Fruit fly (Drosophila melanogaster): Measurements from ENCODE around the gene CG31633.

Gene CG31633

DNA sequence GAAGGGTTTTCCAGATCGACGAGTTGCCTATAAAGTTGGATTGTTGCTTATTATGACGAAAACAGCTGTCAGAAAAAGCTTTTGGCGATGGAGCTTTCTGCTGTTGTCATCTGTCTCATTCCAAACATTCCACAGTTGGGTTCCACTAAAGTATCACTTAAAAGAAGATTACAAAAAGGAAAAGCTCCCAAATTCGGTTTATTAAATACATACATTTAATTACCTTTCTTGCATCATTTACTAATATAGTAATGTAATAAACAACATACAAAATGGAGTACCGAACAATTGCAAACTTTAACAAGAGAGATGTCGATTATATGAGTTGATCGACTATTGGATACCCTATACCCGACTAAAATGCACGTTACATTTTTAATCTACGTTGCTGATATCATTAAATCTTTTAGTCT is at the start of gene CG31633:
Gene CG31633 (minus strand): TSS at position 58 of the 413 bp plus-strand sequence.
- TF ChIP-seq CG32121 (GFP tag; IDR thresholded peaks at IDR 0.05) (no peak), CG34367 (tag; optimal IDR thresholded peaks at IDR 0.05) (no peak), EcR (GFP tag; optimal IDR thresholded peaks at IDR 0.05) (no peak), D1 (tag; optimal IDR thresholded peaks at IDR 0.05) (no peak), CG10348 (GFP tag; IDR thresholded peaks at IDR 0.05) (no peak), CG14655 (GFP tag; optimal IDR thresholded peaks at IDR 0.05) (no peak), Pif1B (GFP tag; optimal IDR thresholded peaks at IDR 0.05) (no peak), CG12605 (GFP tag; IDR thresholded peaks at IDR 0.05) (no peak), Snoo (tag; optimal IDR thresholded peaks at IDR 0.05) (no peak)

DNA sequence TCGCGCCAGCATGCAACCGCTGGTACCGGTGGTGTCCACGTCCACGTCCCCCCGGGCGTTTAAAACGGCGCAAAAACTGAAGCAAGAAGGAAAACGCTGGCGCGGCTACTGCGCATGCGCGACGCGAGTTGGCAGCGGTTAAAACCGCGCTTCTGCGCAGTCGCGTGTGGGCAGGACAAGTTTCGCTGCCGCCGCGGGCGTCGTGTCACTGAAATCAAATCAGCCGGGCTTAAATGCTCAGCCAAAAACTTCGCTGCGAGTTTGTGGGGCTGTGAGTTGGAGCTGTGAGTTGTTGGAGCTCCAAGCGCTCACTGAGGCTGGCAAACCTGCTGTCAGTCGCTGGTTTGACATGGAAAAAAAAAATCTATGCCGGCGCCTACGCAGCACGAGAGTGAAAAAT is 49.0 kb upstream of the CG31633 start:
- TF ChIP-seq CG4496 (GFP tag; IDR thresholded peaks at IDR 0.05) (peak; percentile 55; the same call in 1 of the 3 replicates), CG10348 (GFP tag; IDR thresholded peaks at IDR 0.05) (no peak), Ets98B (GFP tag; IDR thresholded peaks at IDR 0.05) (peak; percentile 14; the same call in 1 of the 2 replicates), Pif1B (GFP tag; optimal IDR thresholded peaks at IDR 0.05) (no peak), rn (GFP tag; IDR thresholded peaks at IDR 0.05) (no peak), fd96Ca (GFP tag; IDR thresholded peaks at IDR 0.05) (0 out of 3 replicates have a peak, but pooled peaks have one; percentile 18), EcR (GFP tag; optimal IDR thresholded peaks at IDR 0.05) (no peak)

DNA sequence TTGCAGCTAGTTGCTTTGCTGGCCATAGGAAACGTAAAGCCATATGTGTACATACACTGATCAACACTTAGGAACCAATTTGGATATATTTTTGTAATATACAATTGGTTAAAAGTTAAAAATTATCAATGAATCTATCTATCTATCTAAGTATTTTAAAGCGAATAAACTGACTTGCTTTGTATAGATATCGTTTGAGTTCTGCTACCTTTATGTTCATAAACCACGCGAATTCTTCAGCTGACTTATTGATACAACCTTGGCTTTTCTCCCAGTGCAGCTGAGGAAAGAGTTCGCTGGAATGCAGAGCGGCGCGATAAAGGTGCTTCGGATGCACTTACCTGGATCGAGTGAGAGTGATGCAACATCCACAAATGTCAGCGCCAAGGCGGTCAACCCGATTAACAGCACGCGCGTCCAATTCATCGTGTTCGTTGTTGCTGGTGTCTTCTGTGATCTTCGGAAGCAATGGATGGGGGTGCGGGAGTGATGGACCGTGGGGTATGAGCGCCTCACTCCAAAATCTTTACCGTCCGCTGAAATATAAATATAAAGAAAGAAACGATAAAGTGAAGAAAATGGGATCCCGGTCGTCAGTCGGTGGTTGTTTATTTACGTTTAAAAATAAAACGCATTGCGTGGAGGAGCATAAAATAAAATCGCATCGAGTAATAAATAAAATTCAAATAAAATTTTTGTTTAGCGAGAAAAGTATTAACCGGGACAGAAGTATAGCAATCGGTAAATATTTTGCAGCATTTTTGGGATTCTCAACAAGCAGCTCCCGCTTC is 45.5 kb upstream of the CG31633 start:
- TF ChIP-seq CG9948 (tag; optimal IDR thresholded peaks at IDR 0.05), result peak; percentile 41
- peak; percentile 62 for TF ChIP-seq CG8159 (tag; optimal IDR thresholded peaks at IDR 0.05)
- TF ChIP-seq CG14655 (GFP tag; optimal IDR thresholded peaks at IDR 0.05), result no peak
- TF ChIP-seq CG10348 (GFP tag; IDR thresholded peaks at IDR 0.05), result no peak
- peak; percentile 32 for TF ChIP-seq Pif1A (GFP tag; optimal IDR thresholded peaks at IDR 0.05)
- TF ChIP-seq CG32121 (GFP tag; IDR thresholded peaks at IDR 0.05), result no peak
- peak; percentile 16 for TF ChIP-seq CG13204 (GFP tag; optimal IDR thresholded peaks at IDR 0.05)
- no peak for TF ChIP-seq rn (GFP tag; IDR thresholded peaks at IDR 0.05)
- TF ChIP-seq CG12605 (GFP tag; IDR thresholded peaks at IDR 0.05), result no peak
- TF ChIP-seq CG17806 (tag; optimal IDR thresholded peaks at IDR 0.05), result peak; percentile 34
- TF ChIP-seq CG15710 (tag; optimal IDR thresholded peaks at IDR 0.05), result peak; percentile 46
- TF ChIP-seq CG34367 (tag; optimal IDR thresholded peaks at IDR 0.05), result peak; percentile 0
- no peak for TF ChIP-seq CG8301 (tag; optimal IDR thresholded peaks at IDR 0.05)
- peak; percentile 39 for TF ChIP-seq Pif1B (GFP tag; optimal IDR thresholded peaks at IDR 0.05)
- TF ChIP-seq CG4496 (GFP tag; IDR thresholded peaks at IDR 0.05), result no peak
- TF ChIP-seq EcR (GFP tag; optimal IDR thresholded peaks at IDR 0.05), result peak; percentile 55
- TF ChIP-seq D1 (tag; optimal IDR thresholded peaks at IDR 0.05), result no peak

dm6 chr2L:6700742-6701141 is 44.6 kb upstream of the CG31633 start:
- TF ChIP-seq gl (tag; optimal IDR thresholded peaks at IDR 0.05) (no peak), EcR (GFP tag; optimal IDR thresholded peaks at IDR 0.05) (no peak), CG34367 (tag; optimal IDR thresholded peaks at IDR 0.05) (no peak), CG4496 (GFP tag; IDR thresholded peaks at IDR 0.05) (no peak), CG17806 (tag; optimal IDR thresholded peaks at IDR 0.05) (no peak), CG32121 (GFP tag; IDR thresholded peaks at IDR 0.05) (no peak), CG15710 (tag; optimal IDR thresholded peaks at IDR 0.05) (no peak), CG8159 (tag; optimal IDR thresholded peaks at IDR 0.05) (no peak), fd96Ca (GFP tag; IDR thresholded peaks at IDR 0.05) (no peak), CG9948 (tag; optimal IDR thresholded peaks at IDR 0.05) (no peak), Snoo (tag; optimal IDR thresholded peaks at IDR 0.05) (no peak), CG8301 (tag; optimal IDR thresholded peaks at IDR 0.05) (no peak), CG12605 (GFP tag; IDR thresholded peaks at IDR 0.05) (no peak), CG10348 (GFP tag; IDR thresholded peaks at IDR 0.05) (no peak), Ets98B (GFP tag; IDR thresholded peaks at IDR 0.05) (no peak), D1 (tag; optimal IDR thresholded peaks at IDR 0.05) (no peak), Pif1A (GFP tag; optimal IDR thresholded peaks at IDR 0.05) (no peak), CG13204 (GFP tag; optimal IDR thresholded peaks at IDR 0.05) (no peak), rn (GFP tag; IDR thresholded peaks at IDR 0.05) (no peak)

DNA sequence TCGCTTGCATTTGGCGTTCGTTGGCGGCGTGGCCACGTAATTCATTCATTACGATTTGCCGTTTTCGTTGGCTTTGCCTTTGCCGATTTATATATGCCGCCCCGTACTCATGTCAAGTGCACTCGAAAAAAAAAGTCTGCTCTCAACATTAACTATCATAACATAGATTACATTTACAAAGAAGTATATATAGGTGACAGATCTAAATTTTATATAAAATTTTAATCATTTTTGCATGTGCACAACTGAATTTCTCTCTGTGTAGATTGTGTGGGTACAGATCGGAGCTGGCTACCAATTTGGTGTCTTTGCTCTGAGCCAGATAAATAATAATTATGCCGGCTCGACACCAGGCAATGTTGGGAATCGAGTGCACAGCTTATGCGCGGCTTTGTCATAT is 42.3 kb upstream of the CG31633 start:
- TF ChIP-seq CG13204 (GFP tag; optimal IDR thresholded peaks at IDR 0.05) (no peak), CG15710 (tag; optimal IDR thresholded peaks at IDR 0.05) (peak; percentile 57), Pif1A (GFP tag; optimal IDR thresholded peaks at IDR 0.05) (peak; percentile 65), D1 (tag; optimal IDR thresholded peaks at IDR 0.05) (no peak), CG12605 (GFP tag; IDR thresholded peaks at IDR 0.05) (peak; percentile 78), CG14655 (GFP tag; optimal IDR thresholded peaks at IDR 0.05) (peak; percentile 62), Ets98B (GFP tag; IDR thresholded peaks at IDR 0.05) (peak; percentile 83), CG4496 (GFP tag; IDR thresholded peaks at IDR 0.05) (peak; percentile 89), CG8159 (tag; optimal IDR thresholded peaks at IDR 0.05) (peak; percentile 62), CG8301 (tag; optimal IDR thresholded peaks at IDR 0.05) (peak; percentile 66), CG34367 (tag; optimal IDR thresholded peaks at IDR 0.05) (peak; percentile 55), Snoo (tag; optimal IDR thresholded peaks at IDR 0.05) (peak; percentile 55), rn (GFP tag; IDR thresholded peaks at IDR 0.05) (peak; percentile 65), CG32121 (GFP tag; IDR thresholded peaks at IDR 0.05) (peak; percentile 89), gl (tag; optimal IDR thresholded peaks at IDR 0.05) (no peak), EcR (GFP tag; optimal IDR thresholded peaks at IDR 0.05) (no peak), fd96Ca (GFP tag; IDR thresholded peaks at IDR 0.05) (peak; percentile 83; the same call in 2 of the 3 replicates), CG9948 (tag; optimal IDR thresholded peaks at IDR 0.05) (peak; percentile 55), CG17806 (tag; optimal IDR thresholded peaks at IDR 0.05) (peak; percentile 60), CG10348 (GFP tag; IDR thresholded peaks at IDR 0.05) (no peak), Pif1B (GFP tag; optimal IDR thresholded peaks at IDR 0.05) (peak; percentile 64)

Measured in whole organism, pupa.